Fruit fly (Drosophila melanogaster) whole organism, adult: Measurements from ENCODE around the gene CG43402.

ENCODE experiments used
- CG7101 ChIP-seq: fragments of 200-800 bp; sonication (Bioruptor generic); optimal IDR thresholded peaks from 2 replicates; lab custom pipeline; 2018; ENCODE audit warnings: missing biosample characterization, mild to moderate bottlenecking, missing genetic modification characterization, moderate library complexity
- tj ChIP-seq: fragments of 200-800 bp; sonication (Bioruptor generic); optimal IDR thresholded peaks from 3 replicates; lab custom pipeline; 2017; ENCODE audit warnings: missing biosample characterization, mild to moderate bottlenecking, missing genetic modification characterization, moderate library complexity

- TF ChIP-seq CG7101 (tag; lab: Kevin White, UChicago), result no peak
- TF ChIP-seq tj (GFP tag; lab: Kevin White, UChicago), result no peak
Observed at dm6 chr2L:1428290-1428689, 14.1 kb upstream of the CG43402 start, which contains the start of gene CG43401.
